Fruit fly (Drosophila melanogaster) whole organism, embryonic: ENCODE results near the gene CG15296.

Experiments used
- Bteb2 ChIP-seq: fragments of 200-800 bp; sonication (Bioruptor generic); optimal IDR thresholded peaks from 2 replicates; lab custom pipeline; 2016; ENCODE audit warnings: missing biosample characterization, missing genetic modification characterization
- CG11695 ChIP-seq: fragments of 200-800 bp; sonication (Bioruptor generic); IDR thresholded peaks from 3 replicates; pipeline ENCODE4 v1.3.6; 2022; ENCODE audit warnings: missing biosample characterization, missing genetic modification characterization
- CG12299 ChIP-seq: fragments of 200-800 bp; sonication (Bioruptor generic); optimal IDR thresholded peaks from 2 replicates; lab custom pipeline; 2018; ENCODE audit warnings: missing biosample characterization, mild to moderate bottlenecking, missing genetic modification characterization
- CG13287 ChIP-seq: fragments of 200-800 bp; sonication (Bioruptor generic); IDR thresholded peaks from 2 replicates; pipeline ENCODE4 v1.3.6; 2022; ENCODE audit warnings: missing biosample characterization, missing genetic modification characterization; ENCODE audit not compliant: partially characterized antibody
- CG15601 ChIP-seq: fragments of 200-800 bp; sonication (Bioruptor generic); optimal IDR thresholded peaks from 3 replicates; lab custom pipeline; 2019; ENCODE audit warnings: missing biosample characterization, mild to moderate bottlenecking, missing genetic modification characterization, moderate library complexity
- CG16779 ChIP-seq: fragments of 200-800 bp; sonication (Bioruptor generic); IDR thresholded peaks from 2 replicates; pipeline ENCODE4 v1.3.6; 2022; ENCODE audit warnings: missing biosample characterization, missing genetic modification characterization
- CG1792 ChIP-seq: fragments of 200-800 bp; sonication (Bioruptor generic); optimal IDR thresholded peaks from 2 replicates; lab custom pipeline; 2016; ENCODE audit warnings: missing biosample characterization, missing genetic modification characterization
- CG18011 ChIP-seq: fragments of 200-800 bp; sonication (Bioruptor generic); optimal IDR thresholded peaks from 2 replicates; lab custom pipeline; 2017; ENCODE audit warnings: missing biosample characterization, missing genetic modification characterization, mild to moderate bottlenecking, moderate library complexity, missing genotype
- CG1832 ChIP-seq: fragments of 200-800 bp; sonication (Bioruptor generic); optimal IDR thresholded peaks from 2 replicates; lab custom pipeline; 2017; ENCODE audit warnings: missing biosample characterization, mild to moderate bottlenecking, missing genetic modification characterization, inconsistent platforms
- CG30431 ChIP-seq: fragments of 200-800 bp; sonication (Bioruptor generic); optimal IDR thresholded peaks from 2 replicates; lab custom pipeline; 2017; ENCODE audit warnings: missing biosample characterization, missing genetic modification characterization
- CG31224 ChIP-seq: fragments of 200-800 bp; sonication (Bioruptor generic); IDR thresholded peaks from 2 replicates; pipeline ENCODE4 v1.3.6; 2022; ENCODE audit warnings: missing biosample characterization, missing genetic modification characterization
- CG34224 ChIP-seq: fragments of 200-800 bp; sonication (Bioruptor generic); IDR thresholded peaks from 3 replicates; pipeline ENCODE4 v1.3.6; 2022; ENCODE audit warnings: missing biosample characterization, missing genetic modification characterization; ENCODE audit not compliant: partially characterized antibody
- CG34376 ChIP-seq: fragments of 200-800 bp; sonication (Bioruptor generic); optimal IDR thresholded peaks from 2 replicates; lab custom pipeline; 2018; ENCODE audit warnings: missing biosample characterization, mild to moderate bottlenecking, missing genetic modification characterization
- CG3995 ChIP-seq: fragments of 200-800 bp; sonication (Bioruptor generic); optimal IDR thresholded peaks from 3 replicates; lab custom pipeline; 2016; ENCODE audit warnings: missing biosample characterization, missing genetic modification characterization
- CG4282 ChIP-seq: fragments of 200-800 bp; sonication (Bioruptor generic); optimal IDR thresholded peaks from 2 replicates; lab custom pipeline; 2016; ENCODE audit warnings: missing biosample characterization, missing genetic modification characterization
- CG4328 ChIP-seq: fragments of 200-800 bp; sonication (Bioruptor generic); optimal IDR thresholded peaks from 3 replicates; lab custom pipeline; 2017; ENCODE audit warnings: missing biosample characterization, missing genetic modification reagents, missing genetic modification characterization
- CG6254 ChIP-seq: fragments of 200-800 bp; sonication (Bioruptor generic); optimal IDR thresholded peaks from 3 replicates; lab custom pipeline; 2017; ENCODE audit warnings: mild to moderate bottlenecking, missing biosample characterization, missing genetic modification reagents, missing genetic modification characterization
- CG6813 ChIP-seq: fragments of 200-800 bp; sonication (Bioruptor generic); optimal IDR thresholded peaks from 2 replicates; lab custom pipeline; 2017; ENCODE audit warnings: missing biosample characterization, missing genetic modification characterization, mild to moderate bottlenecking, moderate library complexity, missing genetic modification reagents
- CG7987 ChIP-seq: fragments of 200-800 bp; sonication (Bioruptor generic); optimal IDR thresholded peaks from 2 replicates; lab custom pipeline; 2018; ENCODE audit warnings: missing biosample characterization, mild to moderate bottlenecking, missing genetic modification characterization, moderate library complexity
- CG8089 ChIP-seq: fragments of 200-800 bp; sonication (Bioruptor generic); optimal IDR thresholded peaks from 3 replicates; lab custom pipeline; 2016; ENCODE audit warnings: missing biosample characterization, missing genetic modification characterization
- CG8281 ChIP-seq: fragments of 200-800 bp; sonication (Bioruptor generic); optimal IDR thresholded peaks from 2 replicates; lab custom pipeline; 2018; ENCODE audit warnings: missing biosample characterization, mild to moderate bottlenecking, missing genetic modification characterization, moderate library complexity
- CG9817 ChIP-seq: fragments of 200-800 bp; sonication (Bioruptor generic); optimal IDR thresholded peaks from 2 replicates; lab custom pipeline; 2018; ENCODE audit warnings: missing biosample characterization, mild to moderate bottlenecking, missing genetic modification characterization, moderate library complexity
- CG9876 ChIP-seq: fragments of 200-800 bp; sonication (Bioruptor generic); optimal IDR thresholded peaks from 2 replicates; lab custom pipeline; 2016; ENCODE audit warnings: missing biosample characterization, missing genetic modification characterization
- CoRest ChIP-seq: fragments of 200-800 bp; sonication (Bioruptor generic); optimal IDR thresholded peaks from 3 replicates; lab custom pipeline; 2018; ENCODE audit warnings: missing biosample characterization, mild to moderate bottlenecking, missing genetic modification characterization, moderate library complexity
- Ets97D ChIP-seq: fragments of 200-800 bp; sonication (Bioruptor generic); optimal IDR thresholded peaks from 3 replicates; lab custom pipeline; 2016; ENCODE audit warnings: missing biosample characterization, missing genetic modification characterization
- Fer3 ChIP-seq: fragments of 200-800 bp; sonication (Bioruptor generic); optimal IDR thresholded peaks from 2 replicates; lab custom pipeline; 2018; ENCODE audit warnings: missing biosample characterization, mild to moderate bottlenecking, missing genetic modification characterization, moderate library complexity
- Gsc ChIP-seq: fragments of 200-800 bp; sonication (Bioruptor generic); IDR thresholded peaks from 2 replicates; pipeline ENCODE4 v1.3.6; 2022; ENCODE audit warnings: missing biosample characterization, missing genetic modification characterization
- Hmr ChIP-seq: fragments of 200-800 bp; sonication (Bioruptor generic); optimal IDR thresholded peaks from 3 replicates; lab custom pipeline; 2017; ENCODE audit warnings: mild to moderate bottlenecking, missing biosample characterization, missing genetic modification reagents, missing genetic modification characterization
- Hr39 ChIP-seq: fragments of >200 bp; optimal IDR thresholded peaks from 2 replicates; lab custom pipeline; 2017
- MTF-1 ChIP-seq: fragments of 200-800 bp; sonication (Bioruptor generic); optimal IDR thresholded peaks from 2 replicates; lab custom pipeline; 2018; ENCODE audit warnings: missing biosample characterization, mild to moderate bottlenecking, missing genetic modification characterization, borderline replicate concordance
- Nf-YA ChIP-seq: fragments of 200-800 bp; sonication (Bioruptor generic); IDR thresholded peaks from 2 replicates; pipeline ENCODE4 v1.3.6; 2022; ENCODE audit warnings: missing biosample characterization, missing genetic modification characterization
- Oaz ChIP-seq: fragments of 200-800 bp; sonication (Bioruptor generic); IDR thresholded peaks from 2 replicates; pipeline ENCODE4 v1.3.6; 2022; ENCODE audit warnings: missing biosample characterization, missing genetic modification characterization
- PHDP ChIP-seq: fragments of 200-800 bp; sonication (Bioruptor generic); optimal IDR thresholded peaks from 3 replicates; lab custom pipeline; 2018; ENCODE audit warnings: missing biosample characterization, mild to moderate bottlenecking, missing genetic modification characterization, moderate library complexity
- Scr ChIP-seq: fragments of 200-800 bp; sonication (Bioruptor generic); IDR thresholded peaks from 2 replicates; pipeline ENCODE4 v1.3.6; 2022; ENCODE audit warnings: missing biosample characterization, missing genetic modification characterization; ENCODE audit not compliant: partially characterized antibody
- Vsx1 ChIP-seq: fragments of 200-800 bp; sonication (Bioruptor generic); optimal IDR thresholded peaks from 2 replicates; lab custom pipeline; 2017; ENCODE audit warnings: missing biosample characterization, mild to moderate bottlenecking, missing genetic modification characterization, missing genetic modification reagents
- Xbp1 ChIP-seq: fragments of 200-800 bp; sonication (Bioruptor generic); optimal IDR thresholded peaks from 3 replicates; lab custom pipeline; 2016; ENCODE audit warnings: missing biosample characterization, mild to moderate bottlenecking, missing genetic modification characterization
- ara ChIP-seq: fragments of 200-800 bp; sonication (Bioruptor generic); IDR thresholded peaks from 2 replicates; pipeline ENCODE4 v1.3.6; 2022; ENCODE audit warnings: missing biosample characterization, missing genetic modification characterization
- crc ChIP-seq: fragments of 200-800 bp; sonication (Bioruptor generic); optimal IDR thresholded peaks from 2 replicates; lab custom pipeline; 2016; ENCODE audit warnings: missing biosample characterization, missing genetic modification characterization
- crp ChIP-seq, 2 experiments: fragments of 200-800 bp; sonication (Bioruptor generic); optimal IDR thresholded peaks; 2 replicates in 1 of 2; 3 replicates in 1 of 2; lab custom pipeline; 2017; ENCODE audit warnings: missing biosample characterization in 2 of 2, missing genetic modification characterization in 2 of 2, mild to moderate bottlenecking in 1 of 2, moderate library complexity in 1 of 2
- cwo ChIP-seq: fragments of 200-800 bp; sonication (Bioruptor generic); optimal IDR thresholded peaks from 3 replicates; lab custom pipeline; 2017; ENCODE audit warnings: missing biosample characterization, missing genetic modification characterization, mild to moderate bottlenecking, moderate library complexity, missing genetic modification reagents
- danr ChIP-seq: fragments of 200-800 bp; sonication (Bioruptor generic); IDR thresholded peaks from 2 replicates; pipeline ENCODE4 v1.3.6; 2022; ENCODE audit warnings: missing biosample characterization, missing genetic modification characterization
- fd102C ChIP-seq: fragments of 200-800 bp; sonication (Bioruptor generic); optimal IDR thresholded peaks from 2 replicates; lab custom pipeline; 2018; ENCODE audit warnings: missing biosample characterization, mild to moderate bottlenecking, missing genetic modification characterization, moderate library complexity
- gfzf ChIP-seq: fragments of 200-800 bp; sonication (Bioruptor generic); optimal IDR thresholded peaks from 2 replicates; lab custom pipeline; 2016; ENCODE audit warnings: missing biosample characterization, mild to moderate bottlenecking, missing genetic modification characterization, moderate library complexity
- org-1 ChIP-seq: fragments of 200-800 bp; sonication (Bioruptor generic); optimal IDR thresholded peaks from 2 replicates; lab custom pipeline; 2017; ENCODE audit warnings: missing biosample characterization, missing genetic modification characterization
- ro ChIP-seq: fragments of 200-800 bp; sonication (Bioruptor generic); IDR thresholded peaks from 2 replicates; pipeline ENCODE4 v1.3.6; 2022; ENCODE audit warnings: missing biosample characterization, missing genetic modification characterization
- sens-2 ChIP-seq: fragments of 200-800 bp; sonication (Bioruptor generic); IDR thresholded peaks from 2 replicates; pipeline ENCODE4 v1.3.6; 2022; ENCODE audit warnings: missing biosample characterization, missing genetic modification characterization
- ssp ChIP-seq: fragments of 200-800 bp; sonication (Bioruptor generic); IDR thresholded peaks from 2 replicates; pipeline ENCODE4 v1.3.6; 2022; ENCODE audit warnings: missing biosample characterization, missing genetic modification characterization
- trem ChIP-seq: fragments of 200-800 bp; optimal IDR thresholded peaks from 3 replicates; lab custom pipeline; 2019; ENCODE audit warnings: missing biosample characterization, mild to moderate bottlenecking, missing genetic modification characterization, moderate library complexity
- twi ChIP-seq: fragments of 200-800 bp; optimal IDR thresholded peaks from 2 replicates; lab custom pipeline; 2019; ENCODE audit warnings: missing biosample characterization, mild to moderate bottlenecking, missing genetic modification characterization, moderate library complexity
- usp ChIP-seq: fragments of >200 bp; optimal IDR thresholded peaks from 2 replicates; lab custom pipeline; 2017; ENCODE audit warnings: missing biosample characterization, missing genetic modification characterization
- wek ChIP-seq: fragments of 200-800 bp; sonication (Bioruptor generic); optimal IDR thresholded peaks from 3 replicates; lab custom pipeline; 2018; ENCODE audit warnings: missing biosample characterization, mild to moderate bottlenecking, missing genetic modification characterization, moderate library complexity

Gene CG15296

dm6 chrX:10595813-10596212 is 29.4 kb upstream of the CG15296 start, which contains the start of the genes Hmr and CG2124 (continued):
- TF ChIP-seq Fer3 (tag; lab: Kevin White, UChicago), result no peak
- TF ChIP-seq CG13287 (GFP tag; lab: Robert Waterston, UW), result peak; percentile 91
- no peak for TF ChIP-seq CG16779 (GFP tag; lab: Robert Waterston, UW)
- TF ChIP-seq Hmr (GFP tag; lab: Kevin White, UChicago), result no peak
- TF ChIP-seq CG11695 (GFP tag; lab: Robert Waterston, UW), result no peak
- TF ChIP-seq CG4328 (GFP tag; lab: Kevin White, UChicago), result no peak
- no peak for TF ChIP-seq usp (GFP tag; lab: Kevin White, UChicago)
- TF ChIP-seq sens-2, result no peak
- peak; percentile 87 for TF ChIP-seq CG34224
- TF ChIP-seq twi (tag; lab: Kevin White, UChicago), result no peak
- no peak for TF ChIP-seq org-1 (GFP tag; lab: Kevin White, UChicago)
- TF ChIP-seq CG7987 (GFP tag; lab: Kevin White, UChicago), result no peak
- TF ChIP-seq Oaz (GFP tag; lab: Robert Waterston, UW), result no peak
- no peak for TF ChIP-seq CG18011 (GFP tag; lab: Kevin White, UChicago)
- TF ChIP-seq CG8089 (GFP tag; lab: Kevin White, UChicago), result no peak
- TF ChIP-seq Scr (GFP tag; lab: Robert Waterston, UW), result peak; percentile 79
- TF ChIP-seq trem (tag; lab: Kevin White, UChicago), result peak; percentile 58
- peak; percentile 50 to 87 for TF ChIP-seq crp (GFP tag; optimal IDR thresholded peaks at IDR 0.05; lab: Kevin White, UChicago)
- no peak for TF ChIP-seq cwo
- no peak for TF ChIP-seq CG8281 (tag; lab: Kevin White, UChicago)
- no peak for TF ChIP-seq Gsc
- TF ChIP-seq PHDP, result no peak
- TF ChIP-seq CG3995 (GFP tag; lab: Kevin White, UChicago), result no peak
- TF ChIP-seq CG15601 (tag; lab: Kevin White, UChicago), result peak; percentile 67
- TF ChIP-seq CG4282 (GFP tag; lab: Kevin White, UChicago), result no peak
- TF ChIP-seq CoRest (tag; lab: Kevin White, UChicago), result no peak
- no peak for TF ChIP-seq ara (GFP tag; lab: Robert Waterston, UW)
- no peak for TF ChIP-seq Xbp1 (GFP tag; lab: Kevin White, UChicago)
- TF ChIP-seq CG9817 (tag; lab: Kevin White, UChicago), result no peak
- TF ChIP-seq Nf-YA (GFP tag; lab: Robert Waterston, UW), result no peak
- TF ChIP-seq gfzf (GFP tag; lab: Kevin White, UChicago), result peak; percentile 36
- TF ChIP-seq CG1792 (GFP tag; lab: Kevin White, UChicago), result no peak
- no peak for TF ChIP-seq wek (GFP tag; lab: Kevin White, UChicago)
- peak; percentile 4 for TF ChIP-seq Ets97D (GFP tag; lab: Kevin White, UChicago)
- TF ChIP-seq ro (GFP tag; lab: Robert Waterston, UW), result no peak
- no peak for TF ChIP-seq ssp (GFP tag; lab: Robert Waterston, UW)
- TF ChIP-seq crc (GFP tag; lab: Kevin White, UChicago), result no peak
- no peak for TF ChIP-seq CG30431 (GFP tag; lab: Kevin White, UChicago)
- TF ChIP-seq CG6254 (GFP tag; lab: Kevin White, UChicago), result no peak
- TF ChIP-seq Hr39 (lab: Kevin White, UChicago), result no peak
- TF ChIP-seq CG34376, result no peak
- no peak for TF ChIP-seq MTF-1 (GFP tag; lab: Kevin White, UChicago)
- no peak for TF ChIP-seq Bteb2
- no peak for TF ChIP-seq Vsx1 (GFP tag; lab: Kevin White, UChicago)
- no peak for TF ChIP-seq CG1832 (GFP tag; lab: Kevin White, UChicago)
- TF ChIP-seq fd102C (GFP tag; lab: Kevin White, UChicago), result no peak
- no peak for TF ChIP-seq CG9876 (GFP tag; lab: Kevin White, UChicago)
- TF ChIP-seq CG6813 (GFP tag; lab: Kevin White, UChicago), result no peak
- TF ChIP-seq danr (GFP tag; lab: Robert Waterston, UW), result no peak
- no peak for TF ChIP-seq CG31224 (GFP tag; lab: Robert Waterston, UW)
- TF ChIP-seq CG12299, result no peak
